Worm (Caenorhabditis elegans): ENCODE measurements around the gene tpan-1.

ce11 chrV:20761758-20762157 is 27.5 kb upstream of the tpan-1 start:
- TF ChIP-seq unc-62 (GFP tag; optimal IDR thresholded peaks at IDR 0.05), result no peak
- TF ChIP-seq lin-11 (tag; optimal IDR thresholded peaks at IDR 0.05), result no peak
- TF ChIP-seq lin-13 (GFP tag; optimal IDR thresholded peaks at IDR 0.05), result no peak
- TF ChIP-seq nhr-11 (tag; optimal IDR thresholded peaks at IDR 0.05), result no peak

Measured in whole organism, L2 larva.